Worm (Caenorhabditis elegans) whole organism, L2 larva: ENCODE data around the gene nmat-1.

Experiments used
- C34F6.9 ChIP-seq: fragments of 150-350 bp; optimal IDR thresholded peaks from 2 replicates; lab custom pipeline; 2014; ENCODE audit warnings: missing biosample characterization, missing genetic modification characterization
- ZK546.5 ChIP-seq: sonication (generic microtip); optimal IDR thresholded peaks from 2 replicates; lab custom pipeline; 2017; ENCODE audit warnings: missing biosample characterization, missing genetic modification characterization
- blmp-1 ChIP-seq: sonication (generic microtip); optimal IDR thresholded peaks from 2 replicates; lab custom pipeline; 2017; ENCODE audit warnings: missing genetic modification characterization, mild to moderate bottlenecking, missing compliant biosample characterization, antibody characterized with exemption, moderate library complexity; ENCODE audit not compliant: insufficient read depth
- fos-1 ChIP-seq: fragments of 150-350 bp; optimal IDR thresholded peaks from 2 replicates; lab custom pipeline; 2014; ENCODE audit warnings: missing biosample characterization, missing genetic modification characterization
- nhr-11 ChIP-seq: fragments of 150-350 bp; optimal IDR thresholded peaks from 2 replicates; lab custom pipeline; 2014; ENCODE audit warnings: missing biosample characterization, missing genetic modification characterization
- nhr-12 ChIP-seq: fragments of 150-350 bp; optimal IDR thresholded peaks from 2 replicates; lab custom pipeline; 2014; ENCODE audit warnings: missing biosample characterization, missing genetic modification characterization
- unc-62 ChIP-seq: fragments of 150-350 bp; optimal IDR thresholded peaks from 2 replicates; lab custom pipeline; 2014; ENCODE audit warnings: missing biosample characterization, missing genetic modification reagents, missing genetic modification characterization

ce11 chrX:11993327-11993726 is 24.5 kb downstream of the nmat-1 start:
- TF ChIP-seq ZK546.5 (tag; lab: Kevin White, UChicago) (no peak), unc-62 (GFP tag; lab: Kevin White, UChicago) (no peak), C34F6.9 (tag; lab: Kevin White, UChicago) (no peak), nhr-11 (tag; lab: Kevin White, UChicago) (no peak), fos-1 (no peak), nhr-12 (tag; lab: Kevin White, UChicago) (no peak), blmp-1 (tag; lab: Kevin White, UChicago) (no peak)
